Worm (Caenorhabditis elegans) whole organism, L1 larva: ENCODE measurements around the gene grl-15.

Experiments
- ets-5 ChIP-seq: fragments of 200-800 bp; sonication (Bioruptor generic); IDR thresholded peaks from 2 replicates; pipeline ENCODE4 v1.3.6; 2022; ENCODE audit warnings: missing genetic modification characterization, missing compliant biosample characterization
- fkh-4 ChIP-seq: sonication (generic microtip); optimal IDR thresholded peaks from 2 replicates; lab custom pipeline; 2016; ENCODE audit warnings: missing compliant biosample characterization, missing genetic modification characterization, borderline replicate concordance
- jun-1 ChIP-seq: fragments of 150-350 bp; optimal IDR thresholded peaks from 2 replicates; lab custom pipeline; 2014; ENCODE audit warnings: missing biosample characterization, missing genetic modification reagents, missing genetic modification characterization
- lin-15B ChIP-seq: fragments of 150-350 bp; sonication (generic microtip); optimal IDR thresholded peaks from 3 replicates; lab custom pipeline; 2014; ENCODE audit warnings: missing biosample characterization, missing genetic modification characterization
- mep-1 ChIP-seq: fragments of 150-350 bp; optimal IDR thresholded peaks from 2 replicates; lab custom pipeline; 2014; ENCODE audit warnings: missing biosample characterization, missing genetic modification characterization
- tbx-2 ChIP-seq: sonication (generic microtip); optimal IDR thresholded peaks from 2 replicates; lab custom pipeline; 2016; ENCODE audit warnings: missing genetic modification characterization, missing compliant biosample characterization
- unc-98 ChIP-seq: fragments of 200-800 bp; sonication (Bioruptor generic); IDR thresholded peaks from 2 replicates; pipeline ENCODE4 v1.3.6; 2022; ENCODE audit warnings: missing genetic modification characterization, missing compliant biosample characterization
- ztf-11 ChIP-seq, 2 experiments: sonication (generic microtip); optimal IDR thresholded peaks; 2 replicates each; lab custom pipeline; 2016 to 2017; ENCODE audit warnings: missing genetic modification characterization in 2 of 2, missing biosample characterization in 1 of 2, missing compliant biosample characterization in 1 of 2

ce11 chrIII:12225234-12225633, 10.6 kb downstream of the grl-15 start, which contains the start of gene gmn-1:
- TF ChIP-seq jun-1 (tag; lab: Kevin White, UChicago) (no peak), unc-98 (GFP tag; lab: Robert Waterston, UW) (no peak), fkh-4 (tag; lab: Kevin White, UChicago) (no peak), lin-15B (tag; lab: Kevin White, UChicago) (no peak), tbx-2 (tag; lab: Kevin White, UChicago) (no peak), mep-1 (tag; lab: Kevin White, UChicago) (no peak), ets-5 (GFP tag; lab: Robert Waterston, UW) (no peak), ztf-11 (tag; optimal IDR thresholded peaks at IDR 0.05; lab: Kevin White, UChicago) (no peak)
